Fruit fly (Drosophila melanogaster) whole organism, wandering third instar larva: ENCODE results near the gene Spag1.

ENCODE experiments used
- Abd-B ChIP-seq: fragments of >200 bp; optimal IDR thresholded peaks from 2 replicates; lab custom pipeline; 2017; ENCODE audit warnings: missing biosample characterization, missing genetic modification characterization
- CG32264 ChIP-seq: fragments of 200-800 bp; sonication (Bioruptor generic); optimal IDR thresholded peaks from 2 replicates; lab custom pipeline; 2016; ENCODE audit warnings: missing biosample characterization, missing genetic modification characterization
- CrebA ChIP-seq: fragments of 200-800 bp; sonication (Bioruptor generic); optimal IDR thresholded peaks from 2 replicates; lab custom pipeline; 2016; ENCODE audit warnings: missing biosample characterization, mild to moderate bottlenecking, missing genetic modification characterization, borderline replicate concordance
- Dfd ChIP-seq: fragments of >200 bp; optimal IDR thresholded peaks from 2 replicates; lab custom pipeline; 2017; ENCODE audit warnings: missing biosample characterization, missing genetic modification characterization
- Dif ChIP-seq: fragments of 200-275, 200-300 bp; sonication (Bioruptor generic); optimal IDR thresholded peaks from 2 replicates; lab custom pipeline; 2018; ENCODE audit warnings: missing biosample characterization, missing genetic modification characterization; ENCODE audit not compliant: partially characterized antibody
- GATAd ChIP-seq: sonication (Bioruptor generic); optimal IDR thresholded peaks from 2 replicates; lab custom pipeline; 2016; ENCODE audit warnings: missing biosample characterization, missing genetic modification characterization
- HLH106 ChIP-seq: fragments of 200-800 bp; optimal IDR thresholded peaks from 3 replicates; lab custom pipeline; 2019; ENCODE audit warnings: missing biosample characterization, mild to moderate bottlenecking, missing genetic modification characterization, moderate library complexity
- Hnf4 ChIP-seq: fragments of 200-800 bp; sonication (Bioruptor generic); optimal IDR thresholded peaks from 2 replicates; lab custom pipeline; 2016; ENCODE audit warnings: missing biosample characterization, mild to moderate bottlenecking, missing genetic modification characterization
- Hr83 ChIP-seq: fragments of 200-300 bp; sonication (Bioruptor generic); optimal IDR thresholded peaks from 2 replicates; lab custom pipeline; 2016; ENCODE audit warnings: missing biosample characterization, mild to moderate bottlenecking, missing genetic modification characterization, moderate library complexity; ENCODE audit not compliant: poor library complexity, severe bottlenecking
- Jra ChIP-seq: sonication (Bioruptor generic); optimal IDR thresholded peaks from 2 replicates; lab custom pipeline; 2016; ENCODE audit warnings: missing biosample characterization, missing genetic modification characterization
- Mio ChIP-seq: sonication (Bioruptor generic); optimal IDR thresholded peaks from 2 replicates; lab custom pipeline; 2016; ENCODE audit warnings: missing biosample characterization, missing genetic modification characterization
- N ChIP-seq: fragments of >200 bp; optimal IDR thresholded peaks from 2 replicates; lab custom pipeline; 2018; ENCODE audit warnings: missing biosample characterization, missing external identifiers, missing genetic modification characterization
- OdsH ChIP-seq: fragments of 200-800 bp; sonication (Bioruptor generic); optimal IDR thresholded peaks from 2 replicates; lab custom pipeline; 2016; ENCODE audit warnings: missing biosample characterization, mild to moderate bottlenecking, missing genetic modification characterization
- Rel ChIP-seq, 2 experiments: fragments of 200-800 bp; sonication (Bioruptor generic) in 1 of 2; optimal IDR thresholded peaks; 2 replicates in 1 of 2; 3 replicates in 1 of 2; lab custom pipeline; 2016 to 2019; ENCODE audit warnings: mild to moderate bottlenecking in 2 of 2, missing biosample characterization in 2 of 2, missing genetic modification characterization in 2 of 2, moderate library complexity in 1 of 2
- Sp1 ChIP-seq: fragments of 200-800 bp; sonication (Bioruptor generic); optimal IDR thresholded peaks from 3 replicates; lab custom pipeline; 2019; ENCODE audit warnings: missing biosample characterization, mild to moderate bottlenecking, missing genetic modification characterization, moderate library complexity
- Vsx2 ChIP-seq: fragments of 200-300, 225-300 bp; sonication (Bioruptor generic); optimal IDR thresholded peaks from 2 replicates; lab custom pipeline; 2018; ENCODE audit warnings: missing biosample characterization, missing genetic modification characterization; ENCODE audit not compliant: partially characterized antibody
- br ChIP-seq: fragments of 200-800 bp; sonication (Bioruptor generic); optimal IDR thresholded peaks from 2 replicates; lab custom pipeline; 2016; ENCODE audit warnings: missing biosample characterization, missing genetic modification characterization
- dl ChIP-seq, 2 experiments: fragments of 175-275, 200-275 bp in 1 of 2; fragments of 200-275 bp in 1 of 2; sonication (Bioruptor generic); optimal IDR thresholded peaks; lab custom pipeline; 2018; ENCODE audit warnings: mild to moderate bottlenecking in 2 of 2, missing biosample characterization in 2 of 2, missing genetic modification characterization in 2 of 2, moderate library complexity in 2 of 2; ENCODE audit not compliant: partially characterized antibody in 2 of 2, insufficient read depth in 1 of 2
- dsf ChIP-seq: sonication (Bioruptor generic); optimal IDR thresholded peaks from 2 replicates; lab custom pipeline; 2016; ENCODE audit warnings: missing biosample characterization, missing genetic modification characterization, borderline replicate concordance
- ey ChIP-seq: fragments of 200-800 bp; sonication (Bioruptor generic); optimal IDR thresholded peaks from 2 replicates; lab custom pipeline; 2016; ENCODE audit warnings: missing biosample characterization, missing genetic modification characterization
- foxo ChIP-seq, 2 experiments: fragments of 200-800 bp; sonication (Bioruptor generic); optimal IDR thresholded peaks; 2 replicates in 1 of 2; 3 replicates in 1 of 2; lab custom pipeline; 2016 to 2017; ENCODE audit warnings: missing biosample characterization in 2 of 2, missing genetic modification characterization in 2 of 2
- fru ChIP-seq: fragments of 200-800 bp; sonication (Bioruptor generic); optimal IDR thresholded peaks from 3 replicates; lab custom pipeline; 2016; ENCODE audit warnings: missing biosample characterization, mild to moderate bottlenecking, missing genetic modification characterization
- h ChIP-seq: fragments of 200-800 bp; sonication (Bioruptor generic); optimal IDR thresholded peaks from 3 replicates; lab custom pipeline; 2016; ENCODE audit warnings: missing biosample characterization, mild to moderate bottlenecking, missing genetic modification characterization
- lola ChIP-seq: fragments of >200 bp; optimal IDR thresholded peaks from 2 replicates; lab custom pipeline; 2017; ENCODE audit warnings: missing biosample characterization, missing genetic modification characterization
- pan ChIP-seq: fragments of >200 bp; optimal IDR thresholded peaks from 2 replicates; lab custom pipeline; 2017
- psq ChIP-seq: fragments of 200-800 bp; sonication (Bioruptor generic); optimal IDR thresholded peaks from 3 replicates; lab custom pipeline; 2017; ENCODE audit warnings: missing biosample characterization, mild to moderate bottlenecking, missing genetic modification characterization, moderate library complexity
- rgr ChIP-seq: fragments of 200-800 bp; sonication (Bioruptor generic); optimal IDR thresholded peaks from 3 replicates; lab custom pipeline; 2016; ENCODE audit warnings: missing biosample characterization, mild to moderate bottlenecking, missing genetic modification characterization
- sage ChIP-seq: fragments of 200-800 bp; sonication (Bioruptor generic); optimal IDR thresholded peaks from 2 replicates; lab custom pipeline; 2016; ENCODE audit warnings: missing biosample characterization, mild to moderate bottlenecking, missing genetic modification characterization
- tai ChIP-seq: sonication (Bioruptor generic); optimal IDR thresholded peaks from 2 replicates; lab custom pipeline; 2016; ENCODE audit warnings: missing biosample characterization, missing genetic modification characterization
- usp ChIP-seq: fragments of >200 bp; optimal IDR thresholded peaks from 2 replicates; lab custom pipeline; 2017; ENCODE audit warnings: missing biosample characterization, missing genetic modification characterization
- woc ChIP-seq: sonication (Bioruptor generic); optimal IDR thresholded peaks from 2 replicates; lab custom pipeline; 2016; ENCODE audit warnings: missing biosample characterization, mild to moderate bottlenecking, missing genetic modification characterization

Spag1 gene

dm6 chr3R:26967587-26968312 is 20.1 kb downstream of the Spag1 start:
- TF ChIP-seq foxo (GFP tag; optimal IDR thresholded peaks at IDR 0.05; lab: Kevin White, UChicago): peak in 1 of 2 experiments; percentile 61
- TF ChIP-seq Dif (GFP tag; lab: Kevin White, UChicago): no peak
- no peak for TF ChIP-seq br (GFP tag; lab: Kevin White, UChicago)
- peak; percentile 57 for TF ChIP-seq Sp1
- TF ChIP-seq Hr83 (GFP tag; lab: Kevin White, UChicago): no peak
- TF ChIP-seq CG32264 (GFP tag; lab: Kevin White, UChicago): no peak
- TF ChIP-seq Mio (GFP tag; lab: Kevin White, UChicago): no peak
- no peak for TF ChIP-seq Dfd (GFP tag; lab: Kevin White, UChicago)
- TF ChIP-seq Vsx2 (GFP tag; lab: Kevin White, UChicago): no peak
- peak; percentile 46 for TF ChIP-seq HLH106 (tag; lab: Kevin White, UChicago)
- TF ChIP-seq Rel (GFP tag; optimal IDR thresholded peaks at IDR 0.05; lab: Kevin White, UChicago): no peak
- no peak for TF ChIP-seq Rel (tag; optimal IDR thresholded peaks at IDR 0.05; lab: Kevin White, UChicago)
- TF ChIP-seq sage (GFP tag; lab: Kevin White, UChicago): no peak
- no peak for TF ChIP-seq CrebA (GFP tag; lab: Kevin White, UChicago)
- no peak for TF ChIP-seq h (GFP tag; lab: Kevin White, UChicago)
- TF ChIP-seq tai (GFP tag; lab: Kevin White, UChicago): no peak
- TF ChIP-seq woc (GFP tag; lab: Kevin White, UChicago): peak; percentile 32
- peak; percentile 63 for TF ChIP-seq psq (GFP tag; lab: Kevin White, UChicago)
- TF ChIP-seq lola (GFP tag; lab: Kevin White, UChicago): no peak
- no peak for TF ChIP-seq pan (lab: Kevin White, UChicago)
- TF ChIP-seq OdsH (GFP tag; lab: Kevin White, UChicago): peak; percentile 49
- no peak for TF ChIP-seq GATAd
- peak; percentile 1 for TF ChIP-seq Hnf4 (GFP tag; lab: Kevin White, UChicago)
- no peak for TF ChIP-seq dsf (GFP tag; lab: Kevin White, UChicago)
- peak; percentile 35 for TF ChIP-seq rgr (GFP tag; lab: Kevin White, UChicago)
- TF ChIP-seq Jra (GFP tag; lab: Kevin White, UChicago): no peak
- TF ChIP-seq ey: no peak
- no peak for TF ChIP-seq fru (GFP tag; lab: Kevin White, UChicago)

- TF ChIP-seq psq (GFP tag; lab: Kevin White, UChicago) (peak; percentile 45), usp (no peak), foxo (GFP tag; optimal IDR thresholded peaks at IDR 0.05; lab: Kevin White, UChicago) (peak in 1 of 2 experiments; percentile 35), Hnf4 (GFP tag; lab: Kevin White, UChicago) (no peak), rgr (GFP tag; lab: Kevin White, UChicago) (peak; percentile 16)
- TF ChIP-seq, all 38 proteins: peak for 3
Measured at dm6 chr3R:26968313-26968605, 20.6 kb downstream of the Spag1 start.

dm6 chr3R:26968823-26969638 is 21.4 kb downstream of the Spag1 start:
- TF ChIP-seq rgr (GFP tag; lab: Kevin White, UChicago) (peak; percentile 10), Mio (GFP tag; lab: Kevin White, UChicago) (no peak), fru (GFP tag; lab: Kevin White, UChicago) (no peak), Rel (GFP tag; optimal IDR thresholded peaks at IDR 0.05; lab: Kevin White, UChicago) (no peak), Rel (tag; optimal IDR thresholded peaks at IDR 0.05; lab: Kevin White, UChicago) (peak; percentile 83), Hnf4 (GFP tag; lab: Kevin White, UChicago) (no peak), Dif (GFP tag; lab: Kevin White, UChicago) (peak; percentile 26), woc (GFP tag; lab: Kevin White, UChicago) (peak; percentile 6), ey (no peak), psq (GFP tag; lab: Kevin White, UChicago) (peak; percentile 84), Abd-B (no peak), N (GFP tag; lab: Kevin White, UChicago) (no peak), sage (GFP tag; lab: Kevin White, UChicago) (no peak), usp (no peak), dsf (GFP tag; lab: Kevin White, UChicago) (no peak), dl (GFP tag; optimal IDR thresholded peaks at IDR 0.05; lab: Kevin White, UChicago; ENCODE audit: insufficient read depth in 1 of 2, partially characterized antibody in 2 of 2) (no peak), Vsx2 (GFP tag; lab: Kevin White, UChicago) (no peak), Dfd (GFP tag; lab: Kevin White, UChicago) (no peak)
